Fruit fly (Drosophila melanogaster) whole organism, embryonic: ENCODE data around the gene CG33490.

Source experiments
- Ada2b ChIP-seq: fragments of 200-800 bp; sonication (Bioruptor generic); IDR thresholded peaks from 2 replicates; pipeline ENCODE4 v1.3.6; 2022; ENCODE audit warnings: missing biosample characterization, missing genetic modification characterization
- Atf3 ChIP-seq: fragments of 200-800 bp; sonication (Bioruptor generic); optimal IDR thresholded peaks from 3 replicates; lab custom pipeline; 2016; ENCODE audit warnings: missing biosample characterization, missing genetic modification characterization
- Atf6 ChIP-seq: fragments of 200-800 bp; sonication (Bioruptor generic); IDR thresholded peaks from 2 replicates; pipeline ENCODE4 v1.3.6; 2022; ENCODE audit warnings: missing biosample characterization, missing genetic modification characterization
- CG10274 ChIP-seq: fragments of 200-800 bp; sonication (Bioruptor generic); optimal IDR thresholded peaks from 3 replicates; lab custom pipeline; 2017; ENCODE audit warnings: missing biosample characterization, mild to moderate bottlenecking, missing genetic modification characterization
- CG10321 ChIP-seq: fragments of 200-800 bp; sonication (Bioruptor generic); IDR thresholded peaks from 2 replicates; pipeline ENCODE4 v1.3.6; 2022; ENCODE audit warnings: missing biosample characterization, missing genetic modification characterization
- CG11456 ChIP-seq: fragments of 200-800 bp; sonication (Bioruptor generic); IDR thresholded peaks from 3 replicates; pipeline ENCODE4 v1.3.6; 2022; ENCODE audit warnings: missing biosample characterization, missing genetic modification characterization
- CG11723 ChIP-seq: fragments of 200-800 bp; sonication (Bioruptor generic); optimal IDR thresholded peaks from 2 replicates; lab custom pipeline; 2017; ENCODE audit warnings: missing biosample characterization, mild to moderate bottlenecking, missing genetic modification characterization
- CG12942 ChIP-seq: fragments of 200-800 bp; sonication (Bioruptor generic); optimal IDR thresholded peaks from 3 replicates; lab custom pipeline; 2016; ENCODE audit warnings: missing biosample characterization, missing genetic modification characterization
- CG18599 ChIP-seq: fragments of 200-800 bp; sonication (Bioruptor generic); optimal IDR thresholded peaks from 3 replicates; lab custom pipeline; 2017; ENCODE audit warnings: missing biosample characterization, missing genetic modification characterization, mild to moderate bottlenecking, moderate library complexity, missing genetic modification reagents
- CG3065 ChIP-seq: fragments of 200-800 bp; sonication (Bioruptor generic); optimal IDR thresholded peaks from 2 replicates; lab custom pipeline; 2016; ENCODE audit warnings: missing biosample characterization, missing genetic modification characterization
- CG32772 ChIP-seq: fragments of 200-800 bp; sonication (Bioruptor generic); IDR thresholded peaks from 2 replicates; pipeline ENCODE4 v1.3.6; 2022; ENCODE audit warnings: missing biosample characterization, missing genetic modification characterization
- CG3281 ChIP-seq: fragments of 200-800 bp; sonication (Bioruptor generic); optimal IDR thresholded peaks from 3 replicates; lab custom pipeline; 2017; ENCODE audit warnings: missing biosample characterization, mild to moderate bottlenecking, missing genetic modification characterization
- CG3847 ChIP-seq: fragments of 200-800 bp; sonication (Bioruptor generic); IDR thresholded peaks from 2 replicates; pipeline ENCODE4 v1.3.6; 2022; ENCODE audit warnings: missing biosample characterization, missing genetic modification characterization
- CG42726 ChIP-seq: fragments of 200-800 bp; sonication (Bioruptor generic); IDR thresholded peaks from 2 replicates; pipeline ENCODE4 v1.3.6; 2022; ENCODE audit warnings: missing biosample characterization, missing genetic modification characterization; ENCODE audit not compliant: partially characterized antibody
- CG7556 ChIP-seq: fragments of 200-800 bp; sonication (Bioruptor generic); optimal IDR thresholded peaks from 2 replicates; lab custom pipeline; 2017; ENCODE audit warnings: missing biosample characterization, mild to moderate bottlenecking, missing genetic modification characterization
- CG7928 ChIP-seq: fragments of 200-800 bp; sonication (Bioruptor generic); optimal IDR thresholded peaks from 2 replicates; lab custom pipeline; 2017; ENCODE audit warnings: missing biosample characterization, mild to moderate bottlenecking, missing genetic modification characterization
- CG8388 ChIP-seq: fragments of 200-800 bp; sonication (Bioruptor generic); optimal IDR thresholded peaks from 2 replicates; lab custom pipeline; 2019; ENCODE audit warnings: missing biosample characterization, mild to moderate bottlenecking, missing genetic modification characterization, moderate library complexity
- CG9215 ChIP-seq: fragments of 200-800 bp; sonication (Bioruptor generic); IDR thresholded peaks from 2 replicates; pipeline ENCODE4 v1.3.6; 2022; ENCODE audit warnings: missing biosample characterization, missing genetic modification characterization
- CG9609 ChIP-seq: fragments of 200-800 bp; sonication (Bioruptor generic); optimal IDR thresholded peaks from 3 replicates; lab custom pipeline; 2016; ENCODE audit warnings: missing biosample characterization, missing genetic modification characterization
- CG9797 ChIP-seq: fragments of 200-800 bp; sonication (Bioruptor generic); optimal IDR thresholded peaks from 3 replicates; lab custom pipeline; 2018; ENCODE audit warnings: missing biosample characterization, mild to moderate bottlenecking, missing genetic modification characterization
- CG9817 ChIP-seq: fragments of 200-800 bp; sonication (Bioruptor generic); optimal IDR thresholded peaks from 2 replicates; lab custom pipeline; 2018; ENCODE audit warnings: missing biosample characterization, mild to moderate bottlenecking, missing genetic modification characterization, moderate library complexity
- Gsc ChIP-seq: fragments of 200-800 bp; sonication (Bioruptor generic); IDR thresholded peaks from 2 replicates; pipeline ENCODE4 v1.3.6; 2022; ENCODE audit warnings: missing biosample characterization, missing genetic modification characterization
- HLH4C ChIP-seq: fragments of 200-800 bp; sonication (Bioruptor generic); IDR thresholded peaks from 3 replicates; pipeline ENCODE4 v1.3.6; 2022; ENCODE audit warnings: missing biosample characterization, missing genetic modification characterization; ENCODE audit not compliant: partially characterized antibody
- Hand ChIP-seq: fragments of 200-800 bp; sonication (Bioruptor generic); optimal IDR thresholded peaks from 2 replicates; lab custom pipeline; 2017; ENCODE audit warnings: mild to moderate bottlenecking, missing biosample characterization, missing genetic modification reagents, missing genetic modification characterization
- Hr51 ChIP-seq, 2 experiments: fragments of 200-800 bp; sonication (Bioruptor generic); optimal IDR thresholded peaks; 2 replicates in 1 of 2; 3 replicates in 1 of 2; lab custom pipeline; 2016 to 2018; ENCODE audit warnings: missing biosample characterization in 2 of 2, missing genetic modification characterization in 2 of 2, mild to moderate bottlenecking in 1 of 2, moderate library complexity in 1 of 2
- Hsf ChIP-seq: fragments of 200-800 bp; sonication (Bioruptor generic); optimal IDR thresholded peaks from 3 replicates; lab custom pipeline; 2016; ENCODE audit warnings: missing biosample characterization, missing genetic modification characterization
- Mrtf ChIP-seq: fragments of 200-800 bp; sonication (Bioruptor generic); IDR thresholded peaks from 3 replicates; pipeline ENCODE4 v1.3.6; 2022; ENCODE audit warnings: missing biosample characterization, missing genetic modification characterization
- Pdp1 ChIP-seq, 2 experiments: fragments of 200-800 bp; sonication (Bioruptor generic); optimal IDR thresholded peaks; 3 replicates each; lab custom pipeline; 2016; ENCODE audit warnings: missing biosample characterization in 2 of 2, missing genetic modification characterization in 2 of 2, mild to moderate bottlenecking in 1 of 2, moderate library complexity in 1 of 2
- Ravus ChIP-seq: fragments of 200-800 bp; sonication (Bioruptor generic); IDR thresholded peaks from 2 replicates; pipeline ENCODE4 v1.3.6; 2022; ENCODE audit warnings: missing biosample characterization, missing genetic modification characterization
- Sox100B ChIP-seq: fragments of 200-800 bp; sonication (Bioruptor generic); optimal IDR thresholded peaks from 3 replicates; lab custom pipeline; 2018; ENCODE audit warnings: missing biosample characterization, mild to moderate bottlenecking, missing genetic modification characterization
- Sry-β ChIP-seq: fragments of 200-800 bp; sonication (Bioruptor generic); optimal IDR thresholded peaks from 2 replicates; lab custom pipeline; 2018; ENCODE audit warnings: missing biosample characterization, mild to moderate bottlenecking, missing genetic modification characterization, moderate library complexity
- TFAM ChIP-seq: fragments of 200-800 bp; sonication (Bioruptor generic); optimal IDR thresholded peaks from 2 replicates; lab custom pipeline; 2017; ENCODE audit warnings: missing biosample characterization, missing genetic modification characterization, inconsistent platforms
- Xrp1 ChIP-seq: fragments of 200-800 bp; sonication (Bioruptor generic); IDR thresholded peaks from 2 replicates; pipeline ENCODE4 v1.3.6; 2022; ENCODE audit warnings: missing biosample characterization, missing genetic modification characterization
- bcd ChIP-seq: fragments of 200-800 bp; sonication (Bioruptor generic); optimal IDR thresholded peaks from 2 replicates; lab custom pipeline; 2017; ENCODE audit warnings: missing biosample characterization, mild to moderate bottlenecking, missing genetic modification characterization
- chinmo ChIP-seq: fragments of 200-800 bp; sonication (Bioruptor generic); IDR thresholded peaks from 4 replicates; pipeline ENCODE4 v1.3.6; 2022; ENCODE audit warnings: missing biosample characterization, missing genetic modification characterization; ENCODE audit not compliant: partially characterized antibody
- disco-r ChIP-seq: fragments of 200-800 bp; sonication (Bioruptor generic); optimal IDR thresholded peaks from 2 replicates; lab custom pipeline; 2016; ENCODE audit warnings: missing biosample characterization, missing genetic modification characterization
- mam ChIP-seq: fragments of 200-800 bp; sonication (Bioruptor generic); optimal IDR thresholded peaks from 3 replicates; lab custom pipeline; 2016; ENCODE audit warnings: missing biosample characterization, missing genetic modification characterization
- p53 ChIP-seq: fragments of 200-800 bp; sonication (Bioruptor generic); optimal IDR thresholded peaks from 2 replicates; lab custom pipeline; 2016; ENCODE audit warnings: missing biosample characterization, missing genetic modification characterization
- rib ChIP-seq: fragments of 200-800 bp; sonication (Bioruptor generic); IDR thresholded peaks from 2 replicates; pipeline ENCODE4 v1.3.6; 2022; ENCODE audit warnings: missing biosample characterization, missing genetic modification characterization
- ro ChIP-seq: fragments of 200-800 bp; sonication (Bioruptor generic); IDR thresholded peaks from 2 replicates; pipeline ENCODE4 v1.3.6; 2022; ENCODE audit warnings: missing biosample characterization, missing genetic modification characterization
- salm ChIP-seq: fragments of 200-800 bp; sonication (Bioruptor generic); optimal IDR thresholded peaks from 2 replicates; lab custom pipeline; 2018; ENCODE audit warnings: missing biosample characterization, mild to moderate bottlenecking, missing genetic modification characterization
- sens-2 ChIP-seq: fragments of 200-800 bp; sonication (Bioruptor generic); IDR thresholded peaks from 2 replicates; pipeline ENCODE4 v1.3.6; 2022; ENCODE audit warnings: missing biosample characterization, missing genetic modification characterization
- seq ChIP-seq: fragments of 200-800 bp; sonication (Bioruptor generic); IDR thresholded peaks from 2 replicates; pipeline ENCODE4 v1.3.6; 2022; ENCODE audit warnings: missing biosample characterization, missing genetic modification characterization
- tio ChIP-seq: fragments of 200-800 bp; sonication (Bioruptor generic); optimal IDR thresholded peaks from 2 replicates; lab custom pipeline; 2017; ENCODE audit warnings: missing biosample characterization, missing genetic modification characterization, inconsistent platforms
- toy ChIP-seq: fragments of 200-800 bp; sonication (Bioruptor generic); IDR thresholded peaks from 2 replicates; pipeline ENCODE4 v1.3.6; 2022; ENCODE audit warnings: missing biosample characterization, missing genetic modification characterization
- twi ChIP-seq: fragments of 200-800 bp; optimal IDR thresholded peaks from 2 replicates; lab custom pipeline; 2019; ENCODE audit warnings: missing biosample characterization, mild to moderate bottlenecking, missing genetic modification characterization, moderate library complexity
- wdn ChIP-seq: fragments of 200-800 bp; sonication (Bioruptor generic); IDR thresholded peaks from 2 replicates; pipeline ENCODE4 v1.3.6; 2022; ENCODE audit warnings: missing biosample characterization, missing genetic modification characterization

Gene CG33490

dm6 chr3L:11556637-11557036 is 17.8 kb downstream of the CG33490 start (continued):
- TF ChIP-seq CG3847 (GFP tag; lab: Robert Waterston, UW): 0 out of 2 replicates have a peak, but pooled peaks have one; percentile 13
- TF ChIP-seq disco-r (GFP tag; lab: Kevin White, UChicago): no peak
- TF ChIP-seq, all 482 proteins: peak for 76

DNA sequence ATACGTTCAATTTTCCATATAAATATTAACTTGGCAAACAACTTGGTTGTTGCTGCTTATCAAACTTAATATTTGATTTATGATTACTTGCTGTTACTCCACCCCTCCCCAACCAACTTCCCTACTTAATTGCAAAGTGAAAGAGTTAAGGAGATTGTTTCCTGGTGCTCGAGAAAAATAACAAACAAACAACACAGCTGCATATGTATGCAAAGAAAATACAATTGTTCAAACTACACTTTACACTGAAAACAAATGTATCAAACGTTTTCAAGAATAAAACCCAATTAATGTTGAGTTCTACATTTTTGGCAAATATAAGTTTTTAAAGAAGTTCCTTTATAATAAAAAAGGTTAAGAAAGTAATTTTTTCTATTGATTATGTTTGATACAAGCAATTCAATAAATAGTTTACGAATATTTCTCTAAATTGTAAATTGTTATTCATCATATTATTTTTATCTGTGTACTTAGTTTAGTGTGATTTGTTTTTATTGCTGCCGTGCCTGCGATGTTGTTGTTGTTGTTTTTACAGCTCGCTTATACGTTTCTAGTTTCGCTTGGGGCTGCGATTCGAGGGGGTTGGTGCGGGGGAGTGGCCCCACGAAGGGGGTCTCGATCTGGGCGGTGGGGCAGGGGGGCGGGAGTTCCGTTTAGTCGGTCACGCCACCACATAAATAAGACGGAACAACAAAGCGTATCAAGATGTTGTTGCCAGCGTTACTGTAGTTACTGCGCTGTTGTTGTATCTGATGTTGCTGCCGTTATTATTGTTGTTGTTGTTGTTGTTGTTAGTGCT is 18.6 kb downstream of the CG33490 start:
- TF ChIP-seq CG10274: no peak
- TF ChIP-seq HLH4C (GFP tag; lab: Robert Waterston, UW): no peak
- no peak for TF ChIP-seq p53 (GFP tag; lab: Kevin White, UChicago)
- TF ChIP-seq CG18599 (GFP tag; lab: Kevin White, UChicago): peak; percentile 76
- peak; percentile 54 for TF ChIP-seq CG9817 (tag; lab: Kevin White, UChicago)
- TF ChIP-seq CG11723 (GFP tag; lab: Kevin White, UChicago): peak; percentile 10
- peak; percentile 79 for TF ChIP-seq Sox100B (GFP tag; lab: Kevin White, UChicago)
- peak; percentile 54 for TF ChIP-seq twi (tag; lab: Kevin White, UChicago)
- peak; percentile 76 for TF ChIP-seq CG8388 (GFP tag; lab: Kevin White, UChicago)
- no peak for TF ChIP-seq Ravus
- no peak for TF ChIP-seq CG11456 (GFP tag; lab: Robert Waterston, UW)
- no peak for TF ChIP-seq TFAM (GFP tag; lab: Kevin White, UChicago)
- no peak for TF ChIP-seq Gsc (GFP tag; lab: Robert Waterston, UW)
- TF ChIP-seq CG3065: no peak
- TF ChIP-seq seq: no peak
- TF ChIP-seq CG10321: no peak
- peak; percentile 44 for TF ChIP-seq mam
- TF ChIP-seq wdn: peak; percentile 46; the same call in 1 of the 2 replicates
- peak; percentile 62 for TF ChIP-seq CG12942 (GFP tag; lab: Kevin White, UChicago)
- peak; percentile 84 for TF ChIP-seq CG7556 (GFP tag; lab: Kevin White, UChicago)
- peak; percentile 58 for TF ChIP-seq bcd (GFP tag; lab: Kevin White, UChicago)
- TF ChIP-seq Hr51 (GFP tag; optimal IDR thresholded peaks at IDR 0.05; lab: Kevin White, UChicago): peak in 1 of 2 experiments; percentile 87
- TF ChIP-seq salm: peak; percentile 44
- peak in 1 of 2 experiments; percentile 59 for TF ChIP-seq Pdp1 (GFP tag; optimal IDR thresholded peaks at IDR 0.05; lab: Kevin White, UChicago)
- peak; percentile 57 for TF ChIP-seq Hsf
- TF ChIP-seq CG3281 (GFP tag; lab: Kevin White, UChicago): peak; percentile 69
- TF ChIP-seq Atf6: peak; percentile 65
- no peak for TF ChIP-seq CG42726 (GFP tag; lab: Robert Waterston, UW)
- peak; percentile 46; the same call in 1 of the 2 replicates for TF ChIP-seq CG32772
- no peak for TF ChIP-seq toy (GFP tag; lab: Robert Waterston, UW)
- peak; percentile 67 for TF ChIP-seq tio (GFP tag; lab: Kevin White, UChicago)
- TF ChIP-seq Ada2b (GFP tag; lab: Robert Waterston, UW): peak; percentile 52; the same call in 1 of the 2 replicates
- peak; percentile 76; the same call in 1 of the 2 replicates for TF ChIP-seq Xrp1 (GFP tag; lab: Robert Waterston, UW)
- no peak for TF ChIP-seq CG9797 (GFP tag; lab: Kevin White, UChicago)
- peak; percentile 49 for TF ChIP-seq Atf3
- TF ChIP-seq sens-2 (GFP tag; lab: Robert Waterston, UW): no peak
- peak; percentile 96 for TF ChIP-seq chinmo (GFP tag; lab: Robert Waterston, UW)
- TF ChIP-seq CG7928 (GFP tag; lab: Kevin White, UChicago): no peak
- peak; percentile 11 for TF ChIP-seq Sry-β (GFP tag; lab: Kevin White, UChicago)
- peak; percentile 31; the same call in 1 of the 2 replicates for TF ChIP-seq ro (GFP tag; lab: Robert Waterston, UW)
- no peak for TF ChIP-seq Mrtf (GFP tag; lab: Robert Waterston, UW)
- TF ChIP-seq rib (GFP tag; lab: Robert Waterston, UW): peak; percentile 55; the same call in 1 of the 2 replicates
- TF ChIP-seq CG9215 (GFP tag; lab: Robert Waterston, UW): peak; percentile 29; the same call in 1 of the 2 replicates
- peak; percentile 46 for TF ChIP-seq Hand (GFP tag; lab: Kevin White, UChicago)
- no peak for TF ChIP-seq CG9609 (GFP tag; lab: Kevin White, UChicago)
